Worm (Caenorhabditis elegans): ENCODE measurements around the gene C01G6.9.

C01G6.9 gene

ce11 chrII:9279016-9279415 lies 16.6 kb downstream of the C01G6.9 start:
- TF ChIP-seq hlh-4 (tag; optimal IDR thresholded peaks at IDR 0.05): peak; percentile 95
- no peak for TF ChIP-seq sox-4 (tag; optimal IDR thresholded peaks at IDR 0.05)
- TF ChIP-seq lin-35 (GFP tag; optimal IDR thresholded peaks at IDR 0.05): no peak
- no peak for TF ChIP-seq ama-1 (optimal IDR thresholded peaks at IDR 0.05)
- TF ChIP-seq xbp-1 (tag; optimal IDR thresholded peaks at IDR 0.05): no peak
- no peak for TF ChIP-seq alr-1 (tag; optimal IDR thresholded peaks at IDR 0.05; ENCODE audit: borderline replicate concordance)
- TF ChIP-seq swsn-7 (tag; optimal IDR thresholded peaks at IDR 0.05): no peak
- no peak for TF ChIP-seq mep-1 (tag; optimal IDR thresholded peaks at IDR 0.05)

ce11 chrII:9277153-9277552 lies 18.5 kb downstream of the C01G6.9 start:
- TF ChIP-seq unc-98 (GFP tag; IDR thresholded peaks at IDR 0.05) (no peak), efl-1 (optimal IDR thresholded peaks at IDR 0.05) (no peak), efl-1 (GFP tag; optimal IDR thresholded peaks at IDR 0.05 in 1 of 2) (peak in 1 of 2 experiments; percentile 91)

ce11 chrII:9275173-9275572 lies 20.4 kb downstream of the C01G6.9 start:
- TF ChIP-seq hlh-17 (GFP tag; optimal IDR thresholded peaks at IDR 0.05; ENCODE audit: borderline replicate concordance) (no peak), nhr-85 (tag) (peak; percentile 43)

- TF ChIP-seq mep-1 (tag; optimal IDR thresholded peaks at IDR 0.05) (peak; percentile 2), swsn-7 (tag; optimal IDR thresholded peaks at IDR 0.05) (no peak), aly-2 (tag; optimal IDR thresholded peaks at IDR 0.05) (peak; percentile 31)
Measured at ce11 chrII:9274734-9275133, 20.9 kb downstream of the C01G6.9 start.

ce11 chrII:9273984-9274383 lies 21.6 kb downstream of the C01G6.9 start:
- TF ChIP-seq tbx-2 (tag; optimal IDR thresholded peaks at IDR 0.05) (peak; percentile 89), aly-2 (tag; optimal IDR thresholded peaks at IDR 0.05) (peak; percentile 42), ceh-82 (tag; optimal IDR thresholded peaks at IDR 0.05) (peak; percentile 5 to 90 (median 86)), ztf-4 (tag; optimal IDR thresholded peaks at IDR 0.05) (peak; percentile 71), fkh-8 (tag; optimal IDR thresholded peaks at IDR 0.05) (peak; percentile 89), lin-35 (GFP tag; optimal IDR thresholded peaks at IDR 0.05) (peak; percentile 68 to 84), mab-9 (GFP tag; IDR thresholded peaks at IDR 0.05) (peak; percentile 56; the same call in 1 of the 2 replicates), lir-3 (tag; optimal IDR thresholded peaks at IDR 0.05; ENCODE audit: poor library complexity) (peak; percentile 62), nhr-85 (tag) (peak; percentile 97), efl-3 (GFP tag; optimal IDR thresholded peaks at IDR 0.05) (no peak), unc-98 (GFP tag; IDR thresholded peaks at IDR 0.05) (no peak), lin-13 (GFP tag; optimal IDR thresholded peaks at IDR 0.05) (peak; percentile 70), nhr-84 (tag; optimal IDR thresholded peaks at IDR 0.05) (no peak), hlh-4 (tag; optimal IDR thresholded peaks at IDR 0.05) (peak; percentile 95), lin-39 (tag; optimal IDR thresholded peaks at IDR 0.05) (peak; percentile 60), nhr-47 (tag; optimal IDR thresholded peaks at IDR 0.05) (peak; percentile 89), unc-86 (tag; optimal IDR thresholded peaks at IDR 0.05) (peak; percentile 72), nhr-77 (tag; optimal IDR thresholded peaks at IDR 0.05) (peak; percentile 49), skn-1 (tag; optimal IDR thresholded peaks at IDR 0.05) (peak; percentile 67), tlp-1 (tag; optimal IDR thresholded peaks at IDR 0.05) (no peak), sptf-1 (tag; optimal IDR thresholded peaks at IDR 0.05) (no peak), sup-37 (GFP tag; optimal IDR thresholded peaks at IDR 0.05) (no peak), mep-1 (tag; optimal IDR thresholded peaks at IDR 0.05) (peak; percentile 86), alr-1 (tag; optimal IDR thresholded peaks at IDR 0.05; ENCODE audit: borderline replicate concordance) (no peak), ces-1 (GFP tag; optimal IDR thresholded peaks at IDR 0.05) (no peak), ztf-11 (tag; optimal IDR thresholded peaks at IDR 0.05) (no peak), grh-1 (GFP tag; IDR thresholded peaks at IDR 0.05) (peak; percentile 80), egl-13 (tag; optimal IDR thresholded peaks at IDR 0.05) (peak; percentile 55), nhr-20 (tag; optimal IDR thresholded peaks at IDR 0.05) (peak; percentile 91), pax-3 (tag; optimal IDR thresholded peaks at IDR 0.05) (peak; percentile 60), xbp-1 (tag; optimal IDR thresholded peaks at IDR 0.05) (peak; percentile 80), blmp-1 (tag; optimal IDR thresholded peaks at IDR 0.05) (peak; percentile 71), nhr-90 (tag; optimal IDR thresholded peaks at IDR 0.05; ENCODE audit: poor library complexity) (peak; percentile 77), sox-4 (tag; optimal IDR thresholded peaks at IDR 0.05) (peak; percentile 15), nhr-12 (tag; optimal IDR thresholded peaks at IDR 0.05) (no peak), irx-1 (tag; optimal IDR thresholded peaks at IDR 0.05) (peak; percentile 79), ceh-88 (GFP tag; IDR thresholded peaks at IDR 0.05) (peak; percentile 16; the same call in 1 of the 2 replicates), aha-1 (tag; optimal IDR thresholded peaks at IDR 0.05) (no peak), ceh-90 (tag; optimal IDR thresholded peaks at IDR 0.05) (no peak)

Measured in whole organism, L1 larva.